Worm (Caenorhabditis elegans) whole organism, L4 larva: ENCODE measurements around the gene B0524.2.

Experiments used
- D1046.2 ChIP-seq: fragments of 200-800 bp; sonication (Bioruptor generic); IDR thresholded peaks from 2 replicates; pipeline ENCODE4 v1.3.6; 2022; ENCODE audit warnings: missing genetic modification characterization, missing compliant biosample characterization
- F10B5.3 ChIP-seq: sonication (generic microtip); optimal IDR thresholded peaks from 2 replicates; lab custom pipeline; 2016; ENCODE audit warnings: mild to moderate bottlenecking, missing genetic modification characterization, missing compliant biosample characterization
- F44E2.7 ChIP-seq: fragments of 200-800 bp; sonication (Bioruptor generic); IDR thresholded peaks from 2 replicates; pipeline ENCODE4 v2.1.2; 2022; ENCODE audit warnings: missing genetic modification characterization, missing compliant biosample characterization
- F49E8.2 ChIP-seq: sonication (generic microtip); optimal IDR thresholded peaks from 2 replicates; lab custom pipeline; 2016; ENCODE audit warnings: missing compliant biosample characterization, mild to moderate bottlenecking, missing genetic modification characterization, borderline replicate concordance
- R02D3.7 ChIP-seq: fragments of 150-350 bp; sonication (generic microtip); optimal IDR thresholded peaks from 3 replicates; lab custom pipeline; 2014; ENCODE audit warnings: missing biosample characterization, missing genetic modification characterization
- T20F7.1 ChIP-seq: fragments of 200-800 bp; sonication (Bioruptor generic); optimal IDR thresholded peaks from 2 replicates; lab custom pipeline; 2018; ENCODE audit warnings: mild to moderate bottlenecking, missing genetic modification characterization, missing compliant biosample characterization
- Y105C5A.15 ChIP-seq: fragments of 200-800 bp; sonication (Bioruptor generic); IDR thresholded peaks from 2 replicates; pipeline ENCODE4 v1.3.6; 2022; ENCODE audit warnings: missing genetic modification characterization, missing compliant biosample characterization
- Y48G9A.11 ChIP-seq: fragments of 200-800 bp; sonication (Bioruptor generic); IDR thresholded peaks from 2 replicates; pipeline ENCODE4 v1.3.6; 2022; ENCODE audit warnings: missing genetic modification reagents, missing genetic modification characterization, missing compliant biosample characterization
- Y5F2A.4 ChIP-seq: fragments of 200-800 bp; sonication (Bioruptor generic); optimal IDR thresholded peaks from 2 replicates; lab custom pipeline; 2018; ENCODE audit warnings: mild to moderate bottlenecking, missing genetic modification characterization, missing compliant biosample characterization
- Y75B8A.6 ChIP-seq: fragments of 200-800 bp; sonication (Bioruptor generic); IDR thresholded peaks from 2 replicates; pipeline ENCODE4 v1.3.6; 2022; ENCODE audit warnings: missing genetic modification reagents, missing genetic modification characterization, missing compliant biosample characterization
- ZK337.2 ChIP-seq: fragments of 200-800 bp; sonication (Bioruptor generic); IDR thresholded peaks from 2 replicates; pipeline ENCODE4 v1.3.6; 2022; ENCODE audit warnings: missing genetic modification reagents, missing genetic modification characterization, missing compliant biosample characterization
- ZK546.5 ChIP-seq, 2 experiments: sonication (generic microtip); optimal IDR thresholded peaks; 2 replicates each; lab custom pipeline; 2017; ENCODE audit warnings: missing biosample characterization in 2 of 2, missing genetic modification characterization in 2 of 2
- aly-2 ChIP-seq: sonication (generic microtip); optimal IDR thresholded peaks from 2 replicates; lab custom pipeline; 2018; ENCODE audit warnings: missing biosample characterization, missing genetic modification characterization
- arid-1 ChIP-seq: fragments of 200-800 bp; sonication (Bioruptor generic); conservative IDR thresholded peaks from 2 replicates; pipeline ENCODE4 v1.3.6; 2022; ENCODE audit warnings: missing genetic modification reagents, missing genetic modification characterization, missing compliant biosample characterization
- attf-4 ChIP-seq: sonication (generic microtip); optimal IDR thresholded peaks from 3 replicates; lab custom pipeline; 2017; ENCODE audit warnings: missing biosample characterization, missing genetic modification characterization
- ceh-20 ChIP-seq: fragments of 200-800 bp; sonication (Bioruptor generic); IDR thresholded peaks from 2 replicates; pipeline ENCODE4 v1.3.6; 2022; ENCODE audit warnings: missing genetic modification reagents, missing genetic modification characterization, missing compliant biosample characterization
- ceh-32 ChIP-seq: sonication (generic microtip); optimal IDR thresholded peaks from 2 replicates; lab custom pipeline; 2016; ENCODE audit warnings: mild to moderate bottlenecking, missing genetic modification characterization, missing compliant biosample characterization; ENCODE audit not compliant: poor library complexity
- ceh-82 ChIP-seq: sonication (generic microtip); optimal IDR thresholded peaks from 2 replicates; lab custom pipeline; 2017; ENCODE audit warnings: missing biosample characterization, missing genetic modification characterization
- ces-1 ChIP-seq: fragments of 150-350 bp; sonication (generic microtip); optimal IDR thresholded peaks from 4 replicates; lab custom pipeline; 2014; ENCODE audit warnings: missing biosample characterization, missing genetic modification reagents, missing genetic modification characterization
- cey-2 ChIP-seq: sonication (generic microtip); optimal IDR thresholded peaks from 3 replicates; lab custom pipeline; 2017; ENCODE audit warnings: missing genetic modification characterization, mild to moderate bottlenecking, missing compliant biosample characterization, antibody characterized with exemption, borderline replicate concordance; ENCODE audit not compliant: insufficient read depth
- daf-12 ChIP-seq: fragments of 150-350 bp; optimal IDR thresholded peaks from 2 replicates; lab custom pipeline; 2014; ENCODE audit warnings: missing biosample characterization, missing genetic modification reagents, missing genetic modification characterization
- dmd-8 ChIP-seq: fragments of 200-800 bp; sonication (Bioruptor generic); IDR thresholded peaks from 2 replicates; pipeline ENCODE4 v1.3.6; 2022; ENCODE audit warnings: missing genetic modification characterization, missing compliant biosample characterization
- dmd-9 ChIP-seq: fragments of 200-800 bp; sonication (Bioruptor generic); IDR thresholded peaks from 2 replicates; pipeline ENCODE4 v1.3.6; 2022; ENCODE audit warnings: missing genetic modification reagents, missing genetic modification characterization, missing compliant biosample characterization
- dpl-1 ChIP-seq: fragments of 150-350 bp; optimal IDR thresholded peaks from 2 replicates; lab custom pipeline; 2014; ENCODE audit warnings: missing biosample characterization, missing genetic modification reagents, missing genetic modification characterization
- egl-27 ChIP-seq: sonication (generic microtip); optimal IDR thresholded peaks from 3 replicates; lab custom pipeline; 2017; ENCODE audit warnings: missing biosample characterization, missing genetic modification reagents, missing genetic modification characterization
- fkh-10 ChIP-seq: fragments of 150-350 bp; optimal IDR thresholded peaks from 2 replicates; lab custom pipeline; 2014; ENCODE audit warnings: missing biosample characterization, missing genetic modification reagents, missing genetic modification characterization
- hlh-11 ChIP-seq: fragments of 200-800 bp; sonication (Bioruptor generic); optimal IDR thresholded peaks from 2 replicates; lab custom pipeline; 2018; ENCODE audit warnings: mild to moderate bottlenecking, missing genetic modification characterization, missing compliant biosample characterization
- jun-1 ChIP-seq: fragments of 150-350 bp; optimal IDR thresholded peaks from 2 replicates; lab custom pipeline; 2014; ENCODE audit warnings: missing biosample characterization, missing genetic modification reagents, missing genetic modification characterization
- lim-7 ChIP-seq: fragments of 200-800 bp; sonication (Bioruptor generic); IDR thresholded peaks from 2 replicates; pipeline ENCODE4 v1.3.6; 2022; ENCODE audit warnings: missing genetic modification characterization, missing compliant biosample characterization
- lin-1 ChIP-seq: fragments of 200-800 bp; sonication (Bioruptor generic); IDR thresholded peaks from 2 replicates; pipeline ENCODE4 v1.3.6; 2022; ENCODE audit warnings: missing genetic modification reagents, missing genetic modification characterization, missing compliant biosample characterization
- lin-29 ChIP-seq: fragments of 200-800 bp; sonication (Bioruptor generic); IDR thresholded peaks from 2 replicates; pipeline ENCODE4 v1.3.6; 2022; ENCODE audit warnings: missing genetic modification reagents, missing genetic modification characterization, missing compliant biosample characterization
- lin-38 ChIP-seq: fragments of 200-800 bp; sonication (Bioruptor generic); IDR thresholded peaks from 2 replicates; pipeline ENCODE4 v1.3.6; 2022; ENCODE audit warnings: missing genetic modification reagents, missing genetic modification characterization, missing compliant biosample characterization
- lir-3 ChIP-seq: sonication (generic microtip); optimal IDR thresholded peaks from 2 replicates; lab custom pipeline; 2016; ENCODE audit warnings: mild to moderate bottlenecking, missing genetic modification characterization, missing compliant biosample characterization
- mdl-1 ChIP-seq, 2 experiments: fragments of 150-350 bp in 1 of 2; sonication (generic microtip) in 1 of 2; optimal IDR thresholded peaks; 2 replicates each; lab custom pipeline; 2014 to 2017; ENCODE audit warnings: missing biosample characterization in 2 of 2, missing genetic modification characterization in 2 of 2
- mxl-2 ChIP-seq: fragments of 200-800 bp; sonication (Bioruptor generic); conservative IDR thresholded peaks from 2 replicates; pipeline ENCODE4 v1.3.6; 2022; ENCODE audit warnings: missing genetic modification reagents, missing genetic modification characterization, missing compliant biosample characterization
- mxl-3 ChIP-seq: fragments of 200-800 bp; sonication (Bioruptor generic); optimal IDR thresholded peaks from 2 replicates; lab custom pipeline; 2018; ENCODE audit warnings: mild to moderate bottlenecking, missing genetic modification characterization, missing compliant biosample characterization
- nhr-10 ChIP-seq: fragments of 150-350 bp; optimal IDR thresholded peaks from 2 replicates; lab custom pipeline; 2014; ENCODE audit warnings: missing biosample characterization, missing genetic modification characterization
- nhr-11 ChIP-seq: fragments of 150-350 bp; optimal IDR thresholded peaks from 2 replicates; lab custom pipeline; 2014; ENCODE audit warnings: missing biosample characterization, missing genetic modification characterization
- nhr-111 ChIP-seq: fragments of 200-800 bp; sonication (Bioruptor generic); optimal IDR thresholded peaks from 2 replicates; lab custom pipeline; 2018; ENCODE audit warnings: mild to moderate bottlenecking, missing genetic modification characterization, missing compliant biosample characterization
- nhr-25 ChIP-seq: sonication (generic microtip); optimal IDR thresholded peaks from 2 replicates; lab custom pipeline; 2017; ENCODE audit warnings: missing genetic modification characterization, mild to moderate bottlenecking, missing compliant biosample characterization, antibody characterized with exemption, moderate library complexity, borderline replicate concordance; ENCODE audit not compliant: insufficient read depth
- nhr-48 ChIP-seq: sonication (generic microtip); optimal IDR thresholded peaks from 2 replicates; lab custom pipeline; 2016; ENCODE audit warnings: mild to moderate bottlenecking, missing genetic modification characterization, missing compliant biosample characterization
- nhr-77 ChIP-seq: fragments of 150-350 bp; optimal IDR thresholded peaks from 2 replicates; lab custom pipeline; 2014; ENCODE audit warnings: missing biosample characterization, missing genetic modification characterization
- sdz-12 ChIP-seq: fragments of 200-800 bp; sonication (Bioruptor generic); optimal IDR thresholded peaks from 2 replicates; lab custom pipeline; 2018; ENCODE audit warnings: mild to moderate bottlenecking, missing genetic modification characterization, missing compliant biosample characterization
- set-16 ChIP-seq: fragments of 200-800 bp; sonication (Bioruptor generic); IDR thresholded peaks from 2 replicates; pipeline ENCODE4 v1.3.6; 2022; ENCODE audit warnings: missing genetic modification reagents, missing genetic modification characterization, missing compliant biosample characterization
- skn-1 ChIP-seq: fragments of 150-350 bp; optimal IDR thresholded peaks from 2 replicates; lab custom pipeline; 2014; ENCODE audit warnings: missing biosample characterization, missing genetic modification characterization
- snpc-4 ChIP-seq: fragments of 150-350 bp; optimal IDR thresholded peaks from 2 replicates; lab custom pipeline; 2014; ENCODE audit warnings: missing biosample characterization, missing genetic modification characterization
- tra-1 ChIP-seq: fragments of 200-800 bp; sonication (Bioruptor generic); IDR thresholded peaks from 2 replicates; pipeline ENCODE4 v1.3.6; 2022; ENCODE audit warnings: missing genetic modification reagents, missing genetic modification characterization, missing compliant biosample characterization
- unc-39 ChIP-seq: sonication (generic microtip); optimal IDR thresholded peaks from 2 replicates; lab custom pipeline; 2017; ENCODE audit warnings: missing biosample characterization, missing genetic modification characterization
- zag-1 ChIP-seq: fragments of 150-350 bp; optimal IDR thresholded peaks from 2 replicates; lab custom pipeline; 2014; ENCODE audit warnings: missing biosample characterization, missing genetic modification characterization
- zip-11 ChIP-seq: fragments of 200-800 bp; sonication (Bioruptor generic); IDR thresholded peaks from 2 replicates; pipeline ENCODE4 v1.3.6; 2022; ENCODE audit warnings: missing genetic modification characterization, missing compliant biosample characterization
- zip-2 ChIP-seq: fragments of 150-350 bp; optimal IDR thresholded peaks from 2 replicates; lab custom pipeline; 2014; ENCODE audit warnings: missing biosample characterization, missing genetic modification characterization

B0524.2 gene

DNA sequence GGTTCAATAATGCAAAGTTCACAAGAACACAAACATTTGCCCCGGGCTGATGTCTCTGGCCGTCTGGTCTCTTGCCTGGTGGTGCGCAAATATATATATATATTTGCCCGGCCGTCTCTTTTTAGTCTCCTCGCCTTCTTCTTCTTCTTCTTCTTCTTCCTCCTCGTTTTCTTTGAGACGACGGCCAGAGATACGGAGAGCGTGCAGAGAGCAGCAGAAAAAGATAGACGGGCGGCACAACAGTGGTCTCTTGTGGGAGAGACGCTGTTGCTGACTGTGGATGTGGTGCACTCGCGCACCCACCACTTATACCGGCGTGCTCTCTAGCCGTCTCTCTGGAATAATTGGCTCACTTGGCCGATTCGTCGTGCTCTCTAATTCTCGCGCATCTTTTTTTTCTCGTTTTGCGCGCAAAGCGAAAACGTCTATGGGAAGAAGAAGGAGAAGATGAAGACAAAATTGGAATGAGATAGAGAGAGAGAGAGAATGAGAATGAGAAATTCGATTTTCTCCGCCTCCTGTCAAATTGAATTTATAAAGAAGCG, 27.4 kb downstream of the B0524.2 start:
- TF ChIP-seq R02D3.7 (tag; lab: Kevin White, UChicago) (no peak), Y5F2A.4 (GFP tag; lab: Kevin White, UChicago) (no peak), nhr-77 (peak; percentile 81), D1046.2 (no peak), nhr-25 (tag; lab: Kevin White, UChicago) (peak; percentile 90), hlh-11 (tag; lab: Kevin White, UChicago) (peak; percentile 100), skn-1 (tag; lab: Kevin White, UChicago) (no peak), cey-2 (tag; lab: Kevin White, UChicago) (no peak), T20F7.1 (GFP tag; lab: Kevin White, UChicago) (peak; percentile 56), set-16 (peak; percentile 95), lin-38 (GFP tag; lab: Robert Waterston, UW) (peak; percentile 69), F44E2.7 (GFP tag; lab: Robert Waterston, UW) (no peak), daf-12 (tag; lab: Kevin White, UChicago) (no peak), zip-11 (GFP tag; lab: Robert Waterston, UW) (no peak), zag-1 (no peak), tra-1 (peak; percentile 95), lir-3 (tag; lab: Kevin White, UChicago) (no peak), Y48G9A.11 (GFP tag; lab: Robert Waterston, UW) (no peak), F10B5.3 (tag; lab: Kevin White, UChicago) (peak; percentile 71), mxl-3 (GFP tag; lab: Kevin White, UChicago) (peak; percentile 89), lin-29 (GFP tag; lab: Robert Waterston, UW) (peak; percentile 81), mdl-1 (tag; optimal IDR thresholded peaks at IDR 0.05; lab: Kevin White, UChicago) (peak; percentile 92 to 93), dmd-8 (no peak), Y105C5A.15 (GFP tag; lab: Robert Waterston, UW) (no peak), ceh-82 (no peak), nhr-48 (peak; percentile 99), ceh-32 (tag; lab: Kevin White, UChicago) (peak; percentile 79), arid-1 (GFP tag; lab: Robert Waterston, UW) (no peak), lim-7 (no peak), dpl-1 (peak; percentile 62), jun-1 (tag; lab: Kevin White, UChicago) (peak; percentile 77), unc-39 (tag; lab: Kevin White, UChicago) (no peak), lin-1 (GFP tag; lab: Robert Waterston, UW) (peak; percentile 74), ZK546.5 (tag; optimal IDR thresholded peaks at IDR 0.05; lab: Kevin White, UChicago) (no peak), nhr-11 (tag; lab: Kevin White, UChicago) (peak; percentile 90), mxl-2 (GFP tag; lab: Robert Waterston, UW) (0 out of 2 replicates have a peak, but pooled peaks have one; percentile 35), nhr-10 (peak; percentile 79), nhr-111 (GFP tag; lab: Kevin White, UChicago) (no peak), attf-4 (peak; percentile 60), egl-27 (tag; lab: Kevin White, UChicago) (peak; percentile 70), ZK337.2 (GFP tag; lab: Robert Waterston, UW) (peak; percentile 56; the same call in 1 of the 2 replicates), sdz-12 (no peak), zip-2 (tag; lab: Kevin White, UChicago) (no peak), F49E8.2 (tag; lab: Kevin White, UChicago) (no peak), Y75B8A.6 (GFP tag; lab: Robert Waterston, UW) (no peak), dmd-9 (no peak), snpc-4 (tag; lab: Kevin White, UChicago) (peak; percentile 46), fkh-10 (GFP tag; lab: Kevin White, UChicago) (peak; percentile 96), ceh-20 (GFP tag; lab: Robert Waterston, UW) (peak; percentile 93), aly-2 (tag; lab: Kevin White, UChicago) (no peak), ces-1 (GFP tag; lab: Kevin White, UChicago) (peak; percentile 96)
